Fruit fly (Drosophila melanogaster) whole organism, wandering third instar larva: ENCODE data around the gene Or22c.

ENCODE experiments used
- Sp1 ChIP-seq: fragments of 200-800 bp; sonication (Bioruptor generic); optimal IDR thresholded peaks from 3 replicates; lab custom pipeline; 2019; ENCODE audit warnings: missing biosample characterization, mild to moderate bottlenecking, missing genetic modification characterization, moderate library complexity
- fru ChIP-seq: fragments of 200-800 bp; sonication (Bioruptor generic); optimal IDR thresholded peaks from 3 replicates; lab custom pipeline; 2016; ENCODE audit warnings: missing biosample characterization, mild to moderate bottlenecking, missing genetic modification characterization
- h ChIP-seq: fragments of 200-800 bp; sonication (Bioruptor generic); optimal IDR thresholded peaks from 3 replicates; lab custom pipeline; 2016; ENCODE audit warnings: missing biosample characterization, mild to moderate bottlenecking, missing genetic modification characterization

- no peak for TF ChIP-seq Sp1 (GFP tag; lab: Kevin White, UChicago)
- no peak for TF ChIP-seq h (GFP tag; lab: Kevin White, UChicago)
- no peak for TF ChIP-seq fru (GFP tag; lab: Kevin White, UChicago)
Observed at dm6 chr2L:2079619-2080018, 25.2 kb downstream of the Or22c start, which contains the start of gene CG12674.
